Fruit fly (Drosophila melanogaster) Kc167 (cell line): ENCODE data around the gene KrT95D.

Experiments used
- Myc ChIP-seq: fragments of >200 bp; optimal IDR thresholded peaks from 2 replicates; lab custom pipeline; 2017; ENCODE audit warnings: missing external identifiers
- Sin3A ChIP-seq: fragments of >200 bp; optimal IDR thresholded peaks from 2 replicates; lab custom pipeline; 2018; ENCODE audit warnings: missing external identifiers
- h ChIP-seq: fragments of >200 bp; optimal IDR thresholded peaks from 3 replicates; lab custom pipeline; 2018; ENCODE audit warnings: missing external identifiers
- insv ChIP-seq: fragments of >200 bp; optimal IDR thresholded peaks from 3 replicates; lab custom pipeline; 2018; ENCODE audit warnings: missing external identifiers
- psq ChIP-seq: fragments of >200 bp; optimal IDR thresholded peaks from 2 replicates; lab custom pipeline; 2017; ENCODE audit warnings: missing external identifiers
- ttk ChIP-seq: sonication (Bioruptor generic); optimal IDR thresholded peaks from 2 replicates; lab custom pipeline; 2017; ENCODE audit warnings: missing external identifiers

KrT95D gene

DNA sequence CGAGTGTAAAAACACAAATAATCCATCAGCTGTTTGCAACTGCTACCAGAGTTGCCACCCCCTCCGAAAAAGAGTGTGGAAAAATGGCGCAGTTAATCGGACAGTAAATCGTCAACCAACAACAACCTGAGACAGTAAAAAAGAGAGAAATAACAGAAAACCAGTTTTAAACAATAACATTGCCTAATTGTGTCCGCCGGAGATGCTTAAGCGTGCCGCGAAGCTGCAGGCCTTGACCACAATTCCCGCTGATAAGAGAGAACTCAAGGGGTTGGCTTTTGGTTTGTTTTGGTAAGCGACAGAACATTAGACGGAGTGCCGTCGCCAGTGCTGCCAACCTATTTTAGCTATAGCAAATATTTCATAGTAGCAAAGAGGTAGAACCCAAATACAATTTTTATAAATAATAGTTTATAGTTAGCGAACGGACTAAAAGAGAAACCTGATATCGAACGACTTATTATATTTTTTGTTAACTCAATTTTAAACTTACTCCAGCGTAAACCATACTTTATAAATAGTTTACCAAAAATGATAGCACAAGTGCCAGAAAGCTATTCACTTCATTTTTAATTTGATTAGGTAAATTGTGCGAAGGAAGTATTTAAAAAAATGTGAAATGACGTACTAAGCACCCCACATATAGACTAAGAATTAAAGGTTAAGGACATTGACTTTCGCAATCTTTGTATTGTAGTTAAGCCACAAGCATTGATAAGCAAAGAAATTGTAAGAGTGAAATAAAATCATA lies 19.2 kb upstream of the KrT95D start, which contains the start of the genes Atg6 and Pisd:
TSS of gene Atg6 (minus strand) at position 93 of the 751 bp plus-strand sequence.
TSS of gene Pisd (plus strand) at position 94 of the 751 bp plus-strand sequence.
- TF ChIP-seq ttk (lab: Kevin White, UChicago) (no peak), insv (no peak), psq (lab: Kevin White, UChicago) (no peak), Sin3A (lab: Kevin White, UChicago) (no peak), Myc (lab: Kevin White, UChicago) (no peak), h (lab: Kevin White, UChicago) (no peak)

DNA sequence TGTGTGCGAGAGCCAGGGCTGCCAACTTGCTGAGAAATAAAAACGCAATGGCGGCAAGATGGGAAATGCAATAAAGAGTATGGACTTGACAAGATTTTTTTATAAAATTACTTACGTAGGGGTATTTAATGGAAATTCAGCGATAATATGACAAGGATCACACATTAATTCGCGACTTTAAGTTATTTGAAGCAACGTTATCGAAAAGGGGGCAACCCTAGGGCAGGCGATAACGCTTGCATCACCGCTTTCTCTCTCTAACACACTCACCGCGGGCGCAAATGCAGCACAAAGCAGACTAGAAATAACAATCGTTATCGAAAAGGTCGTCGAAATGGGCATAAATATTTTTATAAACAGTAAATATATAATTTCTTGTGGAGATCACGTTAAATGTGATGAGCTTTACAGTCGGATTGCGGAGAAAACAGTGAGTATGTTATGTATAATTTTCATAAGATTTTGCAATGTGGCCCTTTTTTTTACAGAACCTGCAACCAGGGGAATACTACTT lies 16.4 kb upstream of the KrT95D start, which contains the start of gene Rox8:
TSS of gene Rox8 (minus strand) at position 268 of the 514 bp plus-strand sequence.
- TF ChIP-seq Myc (lab: Kevin White, UChicago) (no peak), psq (lab: Kevin White, UChicago) (peak; percentile 6)

DNA sequence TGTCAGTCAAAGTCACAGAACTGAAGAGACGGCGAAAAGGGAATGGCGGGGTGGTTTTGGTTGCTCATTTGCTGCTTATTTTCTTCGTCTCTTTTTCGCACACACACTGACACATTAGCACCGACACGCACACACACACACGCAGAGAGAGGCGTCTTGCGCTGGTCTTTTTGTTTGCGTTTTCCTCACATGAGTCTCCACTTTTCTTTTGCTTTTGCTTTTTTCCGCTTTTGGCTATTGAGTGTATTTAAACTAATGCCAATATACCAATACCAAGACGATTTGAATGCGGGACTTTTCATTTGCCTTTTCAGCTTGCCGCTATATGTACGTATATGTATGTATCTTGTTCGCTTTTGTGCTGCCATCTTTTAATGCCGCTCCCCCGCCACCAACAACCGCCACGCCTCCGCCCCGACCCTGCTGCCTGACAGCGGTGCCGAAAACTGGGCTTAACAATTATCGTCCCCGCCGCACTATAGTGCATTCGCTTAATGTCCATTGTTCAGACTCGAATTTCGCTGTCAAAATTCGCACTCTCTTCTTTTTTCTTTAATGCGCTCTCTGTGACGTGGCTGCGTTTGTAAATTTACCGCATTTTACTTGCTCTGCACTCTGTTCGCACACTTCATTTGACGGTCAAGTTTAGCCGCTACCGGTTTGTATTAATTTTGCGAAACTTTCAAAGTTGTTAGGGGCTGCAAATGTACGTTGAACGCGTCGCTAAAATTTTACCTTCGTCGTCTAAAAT lies 15.8 kb upstream of the KrT95D start, which contains the start of gene CG5986:
TSS of gene CG5986 (plus strand) at position 565 of the 751 bp plus-strand sequence.
- TF ChIP-seq ttk (lab: Kevin White, UChicago), result no peak
- no peak for TF ChIP-seq insv
- TF ChIP-seq Myc (lab: Kevin White, UChicago), result no peak
- peak; percentile 93 for TF ChIP-seq psq (lab: Kevin White, UChicago)
- TF ChIP-seq h (lab: Kevin White, UChicago), result no peak
- no peak for TF ChIP-seq Sin3A (lab: Kevin White, UChicago)

DNA sequence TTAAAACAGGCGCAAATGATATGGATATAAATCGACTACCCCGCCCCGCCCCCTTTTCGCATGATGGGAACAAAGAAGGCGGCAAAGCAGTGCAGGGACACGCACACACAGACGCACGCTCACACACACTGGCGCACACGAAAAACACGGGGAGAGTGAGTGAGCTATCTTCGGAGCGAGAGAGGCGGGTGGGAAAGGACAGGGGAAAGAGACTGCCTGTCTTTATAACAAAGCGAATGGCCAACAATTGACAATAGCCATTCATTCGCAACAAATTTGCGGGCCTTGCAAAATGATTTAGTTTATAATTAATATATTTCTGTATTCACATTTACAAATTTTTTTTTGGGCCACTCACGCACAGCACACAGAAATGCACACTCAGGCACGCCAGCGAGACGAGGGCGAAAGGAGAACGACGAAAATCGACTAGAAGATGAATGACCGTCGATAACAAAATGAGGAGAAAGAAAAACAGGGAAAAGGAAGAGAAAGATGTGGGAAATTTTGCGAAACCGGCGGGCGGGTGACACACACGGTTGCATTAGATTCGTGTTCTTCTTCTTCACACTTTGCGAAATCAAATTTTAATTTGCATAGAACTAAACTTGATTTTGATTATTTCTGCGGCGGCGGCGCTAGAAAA lies 15.1 kb upstream of the KrT95D start:
- TF ChIP-seq psq (lab: Kevin White, UChicago) (no peak), ttk (lab: Kevin White, UChicago) (no peak), h (lab: Kevin White, UChicago) (no peak), insv (no peak), Myc (lab: Kevin White, UChicago) (no peak), Sin3A (lab: Kevin White, UChicago) (no peak)

DNA sequence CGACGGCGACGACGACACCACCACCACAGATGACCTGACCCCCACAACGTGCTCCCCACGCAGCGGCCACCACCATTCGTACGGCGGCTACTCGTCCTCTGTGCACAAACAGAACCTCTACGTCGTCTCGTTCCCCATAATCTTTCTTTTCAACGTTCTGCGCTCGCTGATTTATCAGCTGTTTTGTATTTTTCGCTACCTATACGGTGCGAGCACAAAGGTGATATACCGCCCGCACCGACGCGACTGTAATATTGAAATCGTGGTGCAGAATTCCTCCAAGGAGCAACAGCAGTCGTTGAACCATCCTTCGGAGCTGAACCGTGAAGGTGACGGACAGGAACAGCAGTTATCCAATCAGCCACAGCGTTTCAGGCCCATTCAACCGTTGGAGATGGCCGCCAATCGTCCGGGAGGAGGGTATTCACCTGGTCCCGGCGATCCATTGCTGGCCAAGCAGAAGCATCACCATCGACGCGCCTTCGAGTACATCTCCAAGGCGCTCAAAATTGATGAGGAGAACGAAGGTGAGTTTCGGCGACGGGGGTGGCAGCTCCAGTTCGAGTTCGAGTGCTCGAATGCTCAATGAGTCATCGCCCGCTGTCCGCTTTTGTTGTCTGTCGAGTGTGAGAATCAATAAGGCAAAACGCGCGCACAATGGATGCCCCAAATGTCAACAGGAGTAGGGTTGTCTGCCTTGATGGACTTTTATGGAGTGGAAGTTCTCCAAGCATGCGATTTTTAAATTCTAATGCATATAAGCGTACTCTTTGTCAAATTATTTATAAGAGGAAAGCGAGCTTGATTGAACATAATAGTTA lies 7.3 kb upstream of the KrT95D start, which contains the start of gene Miro:
TSS of gene Miro (minus strand) at position 112 of the 821 bp plus-strand sequence.
- TF ChIP-seq psq (lab: Kevin White, UChicago), result no peak
- no peak for TF ChIP-seq Sin3A (lab: Kevin White, UChicago)
- TF ChIP-seq insv, result no peak
- no peak for TF ChIP-seq ttk (lab: Kevin White, UChicago)
- no peak for TF ChIP-seq h (lab: Kevin White, UChicago)
- TF ChIP-seq Myc (lab: Kevin White, UChicago), result no peak

DNA sequence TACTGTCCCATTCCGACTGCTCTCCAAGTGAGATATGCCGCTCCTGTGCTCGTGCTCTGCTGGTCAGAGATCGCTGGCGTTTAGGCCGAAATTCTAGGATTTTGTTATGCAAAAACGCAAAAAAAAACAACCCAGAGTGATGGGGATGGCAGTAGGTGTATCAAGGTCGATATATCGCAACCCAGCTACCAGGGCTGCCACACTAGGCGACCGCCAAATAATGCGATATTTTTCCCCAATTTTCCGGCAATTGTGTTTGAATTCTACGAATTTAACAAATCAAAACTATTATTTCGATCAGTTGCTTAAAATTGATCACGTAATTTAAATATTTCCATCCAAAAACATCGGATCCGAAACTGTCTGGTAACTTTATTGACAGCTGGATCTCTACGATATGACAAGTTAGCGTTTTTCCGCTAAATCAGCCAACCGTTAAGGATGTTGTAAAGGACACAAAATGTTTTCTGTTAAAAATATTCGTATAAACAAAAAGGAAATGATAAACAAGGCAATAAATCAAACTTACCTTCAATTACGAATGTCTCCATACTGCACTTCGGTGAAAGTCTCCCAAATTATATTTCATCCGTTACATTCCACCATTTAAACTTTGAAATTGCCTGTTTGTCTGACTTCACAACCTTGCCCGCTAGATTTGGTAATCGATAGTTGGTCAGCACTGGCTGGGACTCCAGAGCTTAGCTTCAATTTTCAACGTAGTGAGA lies 6.1 kb upstream of the KrT95D start, which contains the start of gene spas:
TSS of gene spas (plus strand) at position 678 of the 728 bp plus-strand sequence.
- no peak for TF ChIP-seq insv
- TF ChIP-seq Sin3A (lab: Kevin White, UChicago), result no peak
- no peak for TF ChIP-seq psq (lab: Kevin White, UChicago)
- no peak for TF ChIP-seq h (lab: Kevin White, UChicago)
- TF ChIP-seq ttk (lab: Kevin White, UChicago), result no peak
- no peak for TF ChIP-seq Myc (lab: Kevin White, UChicago)

DNA sequence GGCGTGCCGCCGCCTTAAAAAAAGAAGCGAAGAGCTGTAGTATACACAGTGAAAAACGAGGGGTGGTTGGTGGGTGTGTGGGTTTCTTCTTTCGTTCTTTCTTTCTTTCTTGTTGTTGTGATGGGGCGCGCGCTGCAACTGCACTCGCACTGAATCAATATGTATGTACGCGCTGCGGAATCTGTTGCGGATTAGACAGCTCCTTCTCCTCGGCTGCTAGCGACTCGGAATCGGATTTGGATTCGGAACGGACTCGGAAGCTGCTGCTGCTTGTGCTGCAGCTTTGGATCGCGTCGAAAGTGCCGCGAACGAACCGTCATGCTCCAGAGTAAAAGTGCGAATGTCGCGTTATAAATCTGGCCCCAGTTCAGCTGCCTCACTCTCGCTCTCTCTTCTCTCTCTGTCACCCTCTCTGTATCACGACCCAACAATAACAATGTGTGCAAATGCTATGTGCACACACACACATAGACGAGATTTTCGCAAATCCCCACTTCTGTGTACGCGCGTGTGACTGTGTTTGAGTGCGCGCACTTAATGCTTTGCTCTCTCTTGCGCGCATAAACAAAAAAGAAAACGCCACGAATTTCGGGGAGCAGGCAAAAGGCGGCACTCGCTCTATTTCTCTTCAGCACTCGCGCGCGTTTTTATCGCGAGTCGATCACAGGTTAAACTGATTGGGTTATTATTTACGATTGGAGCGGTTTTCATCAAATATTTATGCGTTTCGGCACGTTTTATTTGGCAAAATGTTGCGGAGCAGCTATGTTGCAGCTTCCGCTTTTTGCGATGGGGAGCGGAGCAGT lies 405 bp downstream of the KrT95D start:
- no peak for TF ChIP-seq Sin3A (lab: Kevin White, UChicago)
- TF ChIP-seq psq (lab: Kevin White, UChicago), result no peak

DNA sequence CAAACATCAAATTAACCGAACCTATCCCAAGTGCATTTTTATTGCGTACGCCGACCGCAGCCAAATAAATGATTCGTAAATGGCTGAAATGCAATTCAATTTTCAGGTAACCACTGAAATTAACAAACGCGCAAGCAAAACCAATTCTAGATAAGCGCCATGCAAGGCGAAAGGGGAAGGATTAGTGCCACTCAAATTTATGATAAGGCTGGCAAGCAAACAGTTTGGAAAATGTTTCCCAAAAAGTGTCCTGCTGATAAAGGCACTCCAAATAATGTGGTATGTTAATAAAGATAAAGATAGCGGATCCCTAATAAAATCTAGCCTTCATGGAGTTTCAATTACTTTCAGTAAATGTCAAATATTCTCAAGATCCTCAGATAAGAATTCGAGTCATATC lies 4.4 kb downstream of the KrT95D start:
- no peak for TF ChIP-seq h (lab: Kevin White, UChicago)
- TF ChIP-seq ttk (lab: Kevin White, UChicago), result no peak
- no peak for TF ChIP-seq insv
- no peak for TF ChIP-seq psq (lab: Kevin White, UChicago)
- no peak for TF ChIP-seq Myc (lab: Kevin White, UChicago)
- no peak for TF ChIP-seq Sin3A (lab: Kevin White, UChicago)

DNA sequence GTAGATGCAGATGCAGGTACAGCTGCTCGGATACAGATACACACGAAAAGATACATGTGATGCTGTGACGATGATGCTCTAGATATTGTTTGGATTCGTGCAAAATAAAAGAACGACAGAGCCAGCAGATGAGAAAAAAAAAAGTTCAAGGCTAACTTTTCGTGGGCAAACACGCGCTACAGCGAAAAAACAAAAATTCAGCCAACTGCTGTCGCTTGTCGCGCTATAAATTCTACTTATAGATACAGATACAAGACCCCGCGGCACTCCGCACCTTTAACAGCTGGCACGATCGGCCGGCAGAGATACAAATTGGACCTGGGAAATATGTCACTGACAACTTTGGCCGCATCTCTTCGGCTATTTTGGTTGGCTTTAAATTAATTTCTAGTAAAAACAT lies 5.1 kb downstream of the KrT95D start:
- TF ChIP-seq insv, result no peak
- TF ChIP-seq ttk (lab: Kevin White, UChicago), result no peak
- TF ChIP-seq psq (lab: Kevin White, UChicago), result no peak
- no peak for TF ChIP-seq Sin3A (lab: Kevin White, UChicago)
- TF ChIP-seq h (lab: Kevin White, UChicago), result no peak
- no peak for TF ChIP-seq Myc (lab: Kevin White, UChicago)
